Worm (Caenorhabditis elegans): ENCODE results near the gene bigr-1.

bigr-1 gene

ce11 chrII:11153800-11154199 lies 27.7 kb upstream of the bigr-1 start:
- TF ChIP-seq madf-10 (tag; optimal IDR thresholded peaks at IDR 0.05) (no peak), lin-40 (tag; optimal IDR thresholded peaks at IDR 0.05) (no peak), unc-62 (GFP tag; optimal IDR thresholded peaks at IDR 0.05) (peak; percentile 9), nhr-80 (tag; optimal IDR thresholded peaks at IDR 0.05) (peak; percentile 74), mel-28 (tag; optimal IDR thresholded peaks at IDR 0.05; ENCODE audit: borderline replicate concordance) (no peak), efl-1 (GFP tag; optimal IDR thresholded peaks at IDR 0.05) (no peak), tbp1 (GFP tag; optimal IDR thresholded peaks at IDR 0.05) (peak; percentile 19), nhr-120 (GFP tag; IDR thresholded peaks at IDR 0.05) (no peak), C06A6.2 (GFP tag; conservative IDR thresholded peaks at IDR 0.05) (no peak), dox-1 (GFP tag; IDR thresholded peaks at IDR 0.05) (no peak), lin-35 (GFP tag; optimal IDR thresholded peaks at IDR 0.05) (no peak), fkh-3 (tag; optimal IDR thresholded peaks at IDR 0.05) (no peak), let-607 (tag; optimal IDR thresholded peaks at IDR 0.05) (peak in 1 of 2 experiments; percentile 10), T07F8.4 (tag; optimal IDR thresholded peaks at IDR 0.05) (no peak), nfya-1 (tag; optimal IDR thresholded peaks at IDR 0.05; ENCODE audit: borderline replicate concordance, insufficient read depth) (no peak), B0336.3 (GFP tag; IDR thresholded peaks at IDR 0.05) (no peak), F23B12.7 (tag; optimal IDR thresholded peaks at IDR 0.05; ENCODE audit: insufficient read depth) (peak; percentile 46), ceh-79 (tag; optimal IDR thresholded peaks at IDR 0.05) (no peak), K12H6.12 (tag; optimal IDR thresholded peaks at IDR 0.05) (no peak), cebp-1 (GFP tag; IDR thresholded peaks at IDR 0.05) (peak; percentile 33; the same call in 1 of the 2 replicates), cebp-1 (tag; optimal IDR thresholded peaks at IDR 0.05) (peak; percentile 56)

- TF ChIP-seq snpc-3.4 (tag; optimal IDR thresholded peaks at IDR 0.05) (no peak), B0336.3 (GFP tag; IDR thresholded peaks at IDR 0.05) (no peak), ztf-6 (GFP tag; IDR thresholded peaks at IDR 0.05) (no peak), F57A8.1 (GFP tag; optimal IDR thresholded peaks at IDR 0.05) (no peak)
Measured at ce11 chrII:11154957-11155356, 26.5 kb upstream of the bigr-1 start.

ce11 chrII:11155400-11155799 lies 26.1 kb upstream of the bigr-1 start:
- TF ChIP-seq ztf-28 (GFP tag; IDR thresholded peaks at IDR 0.05) (no peak), F10E7.11 (tag; optimal IDR thresholded peaks at IDR 0.05) (no peak), ztf-26 (tag; optimal IDR thresholded peaks at IDR 0.05) (no peak), cebp-1 (GFP tag; IDR thresholded peaks at IDR 0.05) (no peak), cebp-1 (tag; optimal IDR thresholded peaks at IDR 0.05) (no peak)

ce11 chrII:11156160-11156559 lies 25.3 kb upstream of the bigr-1 start:
- TF ChIP-seq B0019.2 (GFP tag; conservative IDR thresholded peaks at IDR 0.05) = no peak
- no peak for TF ChIP-seq ztf-6 (GFP tag; IDR thresholded peaks at IDR 0.05)
- TF ChIP-seq lin-54 (GFP tag; optimal IDR thresholded peaks at IDR 0.05) = no peak
- TF ChIP-seq ztf-18 (tag; optimal IDR thresholded peaks at IDR 0.05) = no peak
- no peak for TF ChIP-seq ztf-26 (tag; optimal IDR thresholded peaks at IDR 0.05)
- TF ChIP-seq nhr-27 (tag; optimal IDR thresholded peaks at IDR 0.05) = no peak
- no peak for TF ChIP-seq lsl-1 (GFP tag; optimal IDR thresholded peaks at IDR 0.05)

- TF ChIP-seq tbp1 (GFP tag; optimal IDR thresholded peaks at IDR 0.05) (peak; percentile 98), lin-54 (GFP tag; optimal IDR thresholded peaks at IDR 0.05) (peak; percentile 53), snpc-1.1 (tag; optimal IDR thresholded peaks at IDR 0.05; ENCODE audit: insufficient read depth) (peak; percentile 19), ceh-91 (GFP tag; IDR thresholded peaks at IDR 0.05) (no peak), ztf-6 (GFP tag; IDR thresholded peaks at IDR 0.05) (0 out of 2 replicates have a peak, but pooled peaks have one; percentile 52), ccch-3 (GFP tag; optimal IDR thresholded peaks at IDR 0.05) (no peak), rpc-1 (optimal IDR thresholded peaks at IDR 0.05) (peak; percentile 74), rpc-1 (tag; optimal IDR thresholded peaks at IDR 0.05) (peak; percentile 88), let-607 (tag; optimal IDR thresholded peaks at IDR 0.05) (peak in 1 of 2 experiments; percentile 33), F39B2.1 (GFP tag; IDR thresholded peaks at IDR 0.05) (no peak), dox-1 (GFP tag; IDR thresholded peaks at IDR 0.05) (peak; percentile 73), F23B12.7 (tag; optimal IDR thresholded peaks at IDR 0.05; ENCODE audit: insufficient read depth) (no peak), F57C9.4 (tag; optimal IDR thresholded peaks at IDR 0.05) (no peak), hlh-26 (GFP tag; conservative IDR thresholded peaks at IDR 0.05) (no peak), cebp-2 (GFP tag; IDR thresholded peaks at IDR 0.05) (no peak), ztf-3 (GFP tag; optimal IDR thresholded peaks at IDR 0.05) (no peak)
Measured at ce11 chrII:11157660-11158059, 23.8 kb upstream of the bigr-1 start.

Measured in whole organism, young adult.